Worm (Caenorhabditis elegans): ENCODE results near the gene elo-6.

elo-6 gene

DNA sequence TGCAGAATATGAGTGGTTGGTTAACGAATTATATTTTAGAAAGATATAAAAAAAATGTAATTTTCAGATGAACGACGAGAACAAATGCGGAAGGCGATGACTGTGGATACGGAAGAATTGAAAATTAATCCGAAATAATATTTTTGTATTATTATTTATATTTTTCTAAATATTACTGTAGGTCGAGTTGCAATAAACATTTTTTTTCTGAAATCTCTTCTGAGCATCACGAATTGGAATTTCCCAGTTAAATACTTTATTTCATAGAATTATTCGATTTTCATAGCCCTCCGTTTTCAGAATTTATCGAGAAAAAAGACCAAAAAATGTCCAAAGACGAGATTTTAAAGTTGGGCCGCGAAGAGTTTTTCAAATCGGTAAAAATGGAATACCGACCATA, 9.2 kb upstream of the elo-6 start, which contains the start of gene ZK616.2:
Gene ZK616.2, plus strand, starts transcription at position 301 of the 400 bp plus-strand sequence.
- TF ChIP-seq skn-1 (tag; optimal IDR thresholded peaks at IDR 0.05) (no peak), nhr-23 (tag; optimal IDR thresholded peaks at IDR 0.05) (no peak), fkh-2 (tag; optimal IDR thresholded peaks at IDR 0.05) (no peak), eor-1 (tag; optimal IDR thresholded peaks at IDR 0.05) (no peak), ceh-28 (tag; optimal IDR thresholded peaks at IDR 0.05) (no peak), lsy-12 (tag; optimal IDR thresholded peaks at IDR 0.05) (no peak), zag-1 (tag; optimal IDR thresholded peaks at IDR 0.05) (no peak), pha-4 (tag; optimal IDR thresholded peaks at IDR 0.05) (no peak), ceh-82 (tag; optimal IDR thresholded peaks at IDR 0.05) (no peak), egl-5 (tag; optimal IDR thresholded peaks at IDR 0.05) (no peak), lin-39 (tag; optimal IDR thresholded peaks at IDR 0.05) (no peak), R02D3.7 (tag; optimal IDR thresholded peaks at IDR 0.05) (no peak), unc-39 (tag; optimal IDR thresholded peaks at IDR 0.05) (no peak), ZK546.5 (tag; optimal IDR thresholded peaks at IDR 0.05) (no peak), ceh-16 (tag; optimal IDR thresholded peaks at IDR 0.05) (no peak), snpc-4 (tag; optimal IDR thresholded peaks at IDR 0.05) (no peak), ama-1 (optimal IDR thresholded peaks at IDR 0.05) (no peak), sea-2 (GFP tag; optimal IDR thresholded peaks at IDR 0.05) (no peak), nhr-43 (tag; optimal IDR thresholded peaks at IDR 0.05; ENCODE audit: poor library complexity, severe bottlenecking) (no peak)

ce11 chrIV:5396769-5397168, 8.4 kb upstream of the elo-6 start, which contains the start of gene ZK616.3:
Gene ZK616.3 (plus strand): TSS chrIV:5397069.
- TF ChIP-seq unc-39 (tag; optimal IDR thresholded peaks at IDR 0.05) = no peak
- no peak for TF ChIP-seq R02D3.7 (tag; optimal IDR thresholded peaks at IDR 0.05)
- no peak for TF ChIP-seq lsy-12 (tag; optimal IDR thresholded peaks at IDR 0.05)
- TF ChIP-seq nhr-237 (tag; optimal IDR thresholded peaks at IDR 0.05) = no peak
- no peak for TF ChIP-seq tbx-2 (tag; optimal IDR thresholded peaks at IDR 0.05)
- TF ChIP-seq aly-2 (tag; optimal IDR thresholded peaks at IDR 0.05) = no peak
- no peak for TF ChIP-seq pqm-1 (tag; optimal IDR thresholded peaks at IDR 0.05)
- TF ChIP-seq elt-3 (tag; optimal IDR thresholded peaks at IDR 0.05) = no peak
- no peak for TF ChIP-seq mml-1 (tag; optimal IDR thresholded peaks at IDR 0.05)
- TF ChIP-seq ZK546.5 (tag; optimal IDR thresholded peaks at IDR 0.05) = no peak
- no peak for TF ChIP-seq jun-1 (tag; optimal IDR thresholded peaks at IDR 0.05)
- TF ChIP-seq daf-12 (tag; optimal IDR thresholded peaks at IDR 0.05) = no peak
- no peak for TF ChIP-seq lin-39 (tag; optimal IDR thresholded peaks at IDR 0.05)
- no peak for TF ChIP-seq nhr-12 (tag; optimal IDR thresholded peaks at IDR 0.05)
- no peak for TF ChIP-seq elt-2 (tag; optimal IDR thresholded peaks at IDR 0.05)
- TF ChIP-seq fkh-10 (GFP tag; optimal IDR thresholded peaks at IDR 0.05) = no peak

DNA sequence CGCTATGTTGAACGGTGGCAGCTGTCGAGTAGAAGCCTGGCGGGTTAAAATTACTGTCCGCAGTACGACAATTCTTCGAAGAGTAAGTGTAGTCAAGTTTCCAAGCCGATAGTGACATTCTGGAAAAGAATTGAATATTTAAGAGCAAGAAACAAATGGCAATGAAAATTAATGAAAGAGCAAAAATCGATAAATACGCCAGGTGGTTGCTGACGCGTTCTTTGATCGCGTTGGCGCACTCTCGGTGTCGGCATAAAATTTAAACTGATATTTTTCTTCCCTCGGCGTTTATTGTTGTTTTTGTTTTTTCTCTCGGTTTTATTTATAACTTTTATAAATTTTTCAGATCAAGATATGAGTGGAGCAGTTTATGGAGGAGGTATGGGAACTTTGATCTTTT, 6.3 kb upstream of the elo-6 start, which contains the start of the genes perm-3 and swsn-6:
Gene perm-3, minus strand, starts transcription at position 118 of the 400 bp plus-strand sequence.
Gene swsn-6, plus strand, starts transcription at position 347 of the 400 bp plus-strand sequence.
- no peak for TF ChIP-seq zag-1 (tag; optimal IDR thresholded peaks at IDR 0.05)
- TF ChIP-seq nhr-28 (tag; optimal IDR thresholded peaks at IDR 0.05) = no peak
- no peak for TF ChIP-seq nhr-11 (tag; optimal IDR thresholded peaks at IDR 0.05)
- TF ChIP-seq fkh-10 (GFP tag; optimal IDR thresholded peaks at IDR 0.05) = no peak
- TF ChIP-seq egl-5 (tag; optimal IDR thresholded peaks at IDR 0.05) = peak; percentile 45
- TF ChIP-seq nhr-23 (tag; optimal IDR thresholded peaks at IDR 0.05) = peak; percentile 83
- TF ChIP-seq hmg-11 (tag; optimal IDR thresholded peaks at IDR 0.05) = peak; percentile 61
- no peak for TF ChIP-seq nhr-76 (tag; optimal IDR thresholded peaks at IDR 0.05)
- TF ChIP-seq elt-2 (tag; optimal IDR thresholded peaks at IDR 0.05) = peak; percentile 37
- no peak for TF ChIP-seq eor-1 (tag; optimal IDR thresholded peaks at IDR 0.05)
- TF ChIP-seq elt-1 (tag; optimal IDR thresholded peaks at IDR 0.05) = peak; percentile 7
- no peak for TF ChIP-seq aly-2 (tag; optimal IDR thresholded peaks at IDR 0.05)
- no peak for TF ChIP-seq nhr-77 (tag; optimal IDR thresholded peaks at IDR 0.05)
- TF ChIP-seq unc-39 (tag; optimal IDR thresholded peaks at IDR 0.05) = no peak
- TF ChIP-seq nhr-237 (tag; optimal IDR thresholded peaks at IDR 0.05) = no peak
- peak; percentile 53 for TF ChIP-seq jun-1 (tag; optimal IDR thresholded peaks at IDR 0.05)
- TF ChIP-seq lin-39 (tag; optimal IDR thresholded peaks at IDR 0.05) = peak; percentile 40
- no peak for TF ChIP-seq mdl-1 (tag; optimal IDR thresholded peaks at IDR 0.05)
- no peak for TF ChIP-seq skn-1 (tag; optimal IDR thresholded peaks at IDR 0.05)
- peak; percentile 90 for TF ChIP-seq snpc-4 (tag; optimal IDR thresholded peaks at IDR 0.05)
- peak; percentile 73 for TF ChIP-seq nhr-25 (tag; optimal IDR thresholded peaks at IDR 0.05)
- no peak for TF ChIP-seq egl-27 (tag; optimal IDR thresholded peaks at IDR 0.05)
- no peak for TF ChIP-seq ceh-82 (tag; optimal IDR thresholded peaks at IDR 0.05)
- peak; percentile 8 for TF ChIP-seq nhr-43 (tag; optimal IDR thresholded peaks at IDR 0.05; ENCODE audit: poor library complexity, severe bottlenecking)
- no peak for TF ChIP-seq fos-1 (tag; optimal IDR thresholded peaks at IDR 0.05)
- TF ChIP-seq ztf-11 (tag; optimal IDR thresholded peaks at IDR 0.05) = no peak
- no peak for TF ChIP-seq sea-2 (GFP tag; optimal IDR thresholded peaks at IDR 0.05)
- no peak for TF ChIP-seq nhr-12 (tag; optimal IDR thresholded peaks at IDR 0.05)
- peak; percentile 85 for TF ChIP-seq lin-15B (tag; optimal IDR thresholded peaks at IDR 0.05)
- TF ChIP-seq nhr-67 (tag; optimal IDR thresholded peaks at IDR 0.05) = no peak
- peak; percentile 49 for TF ChIP-seq lsy-12 (tag; optimal IDR thresholded peaks at IDR 0.05)
- TF ChIP-seq ceh-28 (tag; optimal IDR thresholded peaks at IDR 0.05) = peak; percentile 92
- TF ChIP-seq nfya-1 (tag; optimal IDR thresholded peaks at IDR 0.05; ENCODE audit: insufficient read depth) = peak; percentile 80
- TF ChIP-seq ceh-9 (tag; optimal IDR thresholded peaks at IDR 0.05) = no peak
- TF ChIP-seq ZK546.5 (tag; optimal IDR thresholded peaks at IDR 0.05) = peak; percentile 37
- no peak for TF ChIP-seq mml-1 (tag; optimal IDR thresholded peaks at IDR 0.05)
- peak; percentile 89 for TF ChIP-seq pha-4 (tag; optimal IDR thresholded peaks at IDR 0.05)
- TF ChIP-seq R02D3.7 (tag; optimal IDR thresholded peaks at IDR 0.05) = peak; percentile 63
- TF ChIP-seq pqm-1 (tag; optimal IDR thresholded peaks at IDR 0.05) = no peak
- no peak for TF ChIP-seq fkh-2 (tag; optimal IDR thresholded peaks at IDR 0.05)
- TF ChIP-seq unc-62 (GFP tag; optimal IDR thresholded peaks at IDR 0.05) = no peak

All from whole organism, L3 larva.